Fruit fly (Drosophila melanogaster) whole organism, embryonic: Measurements from ENCODE around the gene Lcp65Ab1.

Experiments
- Aef1 ChIP-seq: fragments of 200-800 bp; sonication (Bioruptor generic); IDR thresholded peaks from 3 replicates; pipeline ENCODE4 v1.3.6; 2022; ENCODE audit warnings: missing biosample characterization, missing genetic modification characterization
- Antp ChIP-seq: fragments of 200-800 bp; sonication (Bioruptor generic); optimal IDR thresholded peaks from 3 replicates; lab custom pipeline; 2016; ENCODE audit warnings: missing biosample characterization, missing genetic modification characterization
- Asciz ChIP-seq: fragments of 200-800 bp; sonication (Bioruptor generic); optimal IDR thresholded peaks from 2 replicates; lab custom pipeline; 2017; ENCODE audit warnings: missing biosample characterization, mild to moderate bottlenecking, missing genetic modification characterization, missing genetic modification reagents
- CG11504 ChIP-seq: fragments of 200-800 bp; sonication (Bioruptor generic); optimal IDR thresholded peaks from 3 replicates; lab custom pipeline; 2019; ENCODE audit warnings: missing biosample characterization, mild to moderate bottlenecking, missing genetic modification characterization, moderate library complexity
- CG13775 ChIP-seq: fragments of 200-800 bp; sonication (Bioruptor generic); optimal IDR thresholded peaks from 3 replicates; lab custom pipeline; 2017; ENCODE audit warnings: missing biosample characterization, mild to moderate bottlenecking, missing genetic modification characterization
- CG13894 ChIP-seq: fragments of 200-800 bp; sonication (Bioruptor generic); optimal IDR thresholded peaks from 3 replicates; lab custom pipeline; 2018; ENCODE audit warnings: missing biosample characterization, mild to moderate bottlenecking, missing genetic modification characterization, moderate library complexity
- CG15601 ChIP-seq: fragments of 200-800 bp; sonication (Bioruptor generic); optimal IDR thresholded peaks from 3 replicates; lab custom pipeline; 2019; ENCODE audit warnings: missing biosample characterization, mild to moderate bottlenecking, missing genetic modification characterization, moderate library complexity
- CG17186 ChIP-seq: fragments of 200-800 bp; sonication (Bioruptor generic); optimal IDR thresholded peaks from 3 replicates; lab custom pipeline; 2017; ENCODE audit warnings: missing biosample characterization, missing genetic modification reagents, missing genetic modification characterization
- CG17612 ChIP-seq: fragments of 200-800 bp; sonication (Bioruptor generic); IDR thresholded peaks from 2 replicates; pipeline ENCODE4 v1.3.6; 2022; ENCODE audit warnings: missing biosample characterization, missing genetic modification characterization
- CG2678 ChIP-seq: fragments of 200-800 bp; sonication (Bioruptor generic); optimal IDR thresholded peaks from 3 replicates; lab custom pipeline; 2019; ENCODE audit warnings: missing biosample characterization, mild to moderate bottlenecking, missing genetic modification characterization, moderate library complexity
- CG30403 ChIP-seq: fragments of 200-800 bp; sonication (Bioruptor generic); optimal IDR thresholded peaks from 3 replicates; lab custom pipeline; 2016; ENCODE audit warnings: missing biosample characterization, missing genetic modification characterization
- CG33557 ChIP-seq: fragments of 200-800 bp; sonication (Bioruptor generic); optimal IDR thresholded peaks from 2 replicates; lab custom pipeline; 2019; ENCODE audit warnings: missing biosample characterization, mild to moderate bottlenecking, missing genetic modification characterization, moderate library complexity
- CG4328 ChIP-seq: fragments of 200-800 bp; sonication (Bioruptor generic); optimal IDR thresholded peaks from 3 replicates; lab custom pipeline; 2017; ENCODE audit warnings: missing biosample characterization, missing genetic modification reagents, missing genetic modification characterization
- CG4404 ChIP-seq: fragments of 200-800 bp; sonication (Bioruptor generic); IDR thresholded peaks from 2 replicates; pipeline ENCODE4 v1.3.6; 2022; ENCODE audit warnings: missing biosample characterization, missing genetic modification characterization
- CG7556 ChIP-seq: fragments of 200-800 bp; sonication (Bioruptor generic); optimal IDR thresholded peaks from 2 replicates; lab custom pipeline; 2017; ENCODE audit warnings: missing biosample characterization, mild to moderate bottlenecking, missing genetic modification characterization
- CG7839 ChIP-seq: fragments of 200-800 bp; sonication (Bioruptor generic); optimal IDR thresholded peaks from 3 replicates; lab custom pipeline; 2018; ENCODE audit warnings: missing biosample characterization, mild to moderate bottlenecking, missing genetic modification characterization, moderate library complexity
- CG7987 ChIP-seq: fragments of 200-800 bp; sonication (Bioruptor generic); optimal IDR thresholded peaks from 2 replicates; lab custom pipeline; 2018; ENCODE audit warnings: missing biosample characterization, mild to moderate bottlenecking, missing genetic modification characterization, moderate library complexity
- CG8924 ChIP-seq: fragments of 200-800 bp; optimal IDR thresholded peaks from 3 replicates; lab custom pipeline; 2019; ENCODE audit warnings: missing biosample characterization, mild to moderate bottlenecking, missing genetic modification characterization, moderate library complexity
- CG9727 ChIP-seq: fragments of 200-800 bp; sonication (Bioruptor generic); optimal IDR thresholded peaks from 3 replicates; lab custom pipeline; 2017; ENCODE audit warnings: missing biosample characterization, mild to moderate bottlenecking, missing genetic modification characterization
- CG9932 ChIP-seq: fragments of 200-800 bp; sonication (Bioruptor generic); IDR thresholded peaks from 2 replicates; pipeline ENCODE4 v1.3.6; 2022; ENCODE audit warnings: missing biosample characterization, missing genetic modification characterization
- CHES-1-like ChIP-seq: fragments of 200-800 bp; sonication (Bioruptor generic); optimal IDR thresholded peaks from 2 replicates; lab custom pipeline; 2016; ENCODE audit warnings: missing biosample characterization, missing genetic modification characterization
- Dad ChIP-seq: fragments of 200-800 bp; sonication (Bioruptor generic); optimal IDR thresholded peaks from 3 replicates; lab custom pipeline; 2016; ENCODE audit warnings: missing biosample characterization, missing genetic modification characterization
- E2f2 ChIP-seq: fragments of 200-800 bp; sonication (Bioruptor generic); IDR thresholded peaks from 2 replicates; pipeline ENCODE4 v1.3.6; 2022; ENCODE audit warnings: missing biosample characterization, missing genetic modification characterization
- Eip74EF ChIP-seq, 2 experiments: fragments of 200-800 bp in 1 of 2; fragments of >200 bp in 1 of 2; sonication (Bioruptor generic) in 1 of 2; optimal IDR thresholded peaks; 2 replicates each; lab custom pipeline; 2017 to 2019; ENCODE audit warnings: missing biosample characterization in 2 of 2, missing genetic modification characterization in 2 of 2, mild to moderate bottlenecking in 1 of 2, moderate library complexity in 1 of 2
- Ets65A ChIP-seq: fragments of 200-800 bp; sonication (Bioruptor generic); peaks from one replicate; lab custom pipeline; 2016; ENCODE audit warnings: missing biosample characterization, missing genetic modification characterization
- Gsc ChIP-seq: fragments of 200-800 bp; sonication (Bioruptor generic); IDR thresholded peaks from 2 replicates; pipeline ENCODE4 v1.3.6; 2022; ENCODE audit warnings: missing biosample characterization, missing genetic modification characterization
- Med ChIP-seq: fragments of 200-800 bp; sonication (Bioruptor generic); peaks from one replicate; lab custom pipeline; 2016; ENCODE audit warnings: missing biosample characterization, missing genetic modification characterization, mild to moderate bottlenecking, inconsistent platforms, moderate library complexity
- Oli ChIP-seq: fragments of 200-800 bp; sonication (Bioruptor generic); optimal IDR thresholded peaks from 2 replicates; lab custom pipeline; 2018; ENCODE audit warnings: missing biosample characterization, mild to moderate bottlenecking, missing genetic modification characterization, moderate library complexity
- Ptx1 ChIP-seq: fragments of 200-800 bp; sonication (Bioruptor generic); IDR thresholded peaks from 2 replicates; pipeline ENCODE4 v1.3.6; 2022; ENCODE audit warnings: missing biosample characterization, missing genetic modification characterization
- Scr ChIP-seq: fragments of 200-800 bp; sonication (Bioruptor generic); IDR thresholded peaks from 2 replicates; pipeline ENCODE4 v1.3.6; 2022; ENCODE audit warnings: missing biosample characterization, missing genetic modification characterization; ENCODE audit not compliant: partially characterized antibody
- Side ChIP-seq: fragments of 200-800 bp; sonication (Bioruptor generic); optimal IDR thresholded peaks from 2 replicates; lab custom pipeline; 2016; ENCODE audit warnings: missing biosample characterization, missing genetic modification characterization
- chinmo ChIP-seq: fragments of 200-800 bp; sonication (Bioruptor generic); IDR thresholded peaks from 4 replicates; pipeline ENCODE4 v1.3.6; 2022; ENCODE audit warnings: missing biosample characterization, missing genetic modification characterization; ENCODE audit not compliant: partially characterized antibody
- crol ChIP-seq: fragments of 200-800 bp; sonication (Bioruptor generic); IDR thresholded peaks from 2 replicates; pipeline ENCODE4 v1.3.6; 2022; ENCODE audit warnings: missing biosample characterization, missing genetic modification characterization
- dmrt99B ChIP-seq: fragments of 200-800 bp; sonication (Bioruptor generic); optimal IDR thresholded peaks from 2 replicates; lab custom pipeline; 2018; ENCODE audit warnings: missing biosample characterization, mild to moderate bottlenecking, missing genetic modification characterization, moderate library complexity
- dysf ChIP-seq: fragments of 200-800 bp; sonication (Bioruptor generic); IDR thresholded peaks from 3 replicates; pipeline ENCODE4 v1.3.6; 2022; ENCODE audit warnings: missing biosample characterization, missing genetic modification characterization
- gfzf ChIP-seq: fragments of 200-800 bp; sonication (Bioruptor generic); optimal IDR thresholded peaks from 2 replicates; lab custom pipeline; 2016; ENCODE audit warnings: missing biosample characterization, mild to moderate bottlenecking, missing genetic modification characterization, moderate library complexity
- grau ChIP-seq: fragments of 200-800 bp; optimal IDR thresholded peaks from 3 replicates; lab custom pipeline; 2019; ENCODE audit warnings: missing biosample characterization, mild to moderate bottlenecking, missing genetic modification characterization, moderate library complexity
- knrl ChIP-seq: fragments of 200-800 bp; sonication (Bioruptor generic); IDR thresholded peaks from 3 replicates; pipeline ENCODE4 v1.3.6; 2022; ENCODE audit warnings: missing biosample characterization, missing genetic modification characterization; ENCODE audit not compliant: partially characterized antibody
- nerfin-1 ChIP-seq: fragments of 200-800 bp; sonication (Bioruptor generic); optimal IDR thresholded peaks from 3 replicates; lab custom pipeline; 2019; ENCODE audit warnings: missing biosample characterization, mild to moderate bottlenecking, missing genetic modification characterization, moderate library complexity
- nom ChIP-seq: fragments of 200-800 bp; sonication (Bioruptor generic); optimal IDR thresholded peaks from 2 replicates; lab custom pipeline; 2017; ENCODE audit warnings: missing biosample characterization, missing genetic modification characterization, mild to moderate bottlenecking, moderate library complexity, missing genetic modification reagents
- odd ChIP-seq: fragments of 200-800 bp; sonication (Bioruptor generic); optimal IDR thresholded peaks from 2 replicates; lab custom pipeline; 2017; ENCODE audit warnings: missing biosample characterization, mild to moderate bottlenecking, missing genetic modification characterization
- onecut ChIP-seq: fragments of 200-800 bp; sonication (Bioruptor generic); IDR thresholded peaks from 2 replicates; pipeline ENCODE4 v1.3.6; 2022; ENCODE audit warnings: missing biosample characterization, missing genetic modification characterization
- pros ChIP-seq: fragments of 200-800 bp; sonication (Bioruptor generic); optimal IDR thresholded peaks from 3 replicates; lab custom pipeline; 2019; ENCODE audit warnings: missing biosample characterization, mild to moderate bottlenecking, missing genetic modification characterization, moderate library complexity
- row ChIP-seq: fragments of 200-800 bp; sonication (Bioruptor generic); IDR thresholded peaks from 3 replicates; pipeline ENCODE4 v1.3.6; 2022; ENCODE audit warnings: missing biosample characterization, missing genetic modification characterization
- sd ChIP-seq: fragments of 200-800 bp; sonication (Bioruptor generic); optimal IDR thresholded peaks from 3 replicates; lab custom pipeline; 2018; ENCODE audit warnings: missing biosample characterization, mild to moderate bottlenecking, missing genetic modification characterization, moderate library complexity
- slbo ChIP-seq: fragments of 200-800 bp; sonication (Bioruptor generic); IDR thresholded peaks from 2 replicates; pipeline ENCODE4 v1.3.6; 2022; ENCODE audit warnings: missing biosample characterization, missing genetic modification characterization
- tgo ChIP-seq: fragments of 200-800 bp; sonication (Bioruptor generic); IDR thresholded peaks from 3 replicates; pipeline ENCODE4 v1.3.6; 2022; ENCODE audit warnings: missing biosample characterization, missing genetic modification characterization
- tna ChIP-seq: fragments of 200-800 bp; sonication (Bioruptor generic); IDR thresholded peaks from 2 replicates; pipeline ENCODE4 v1.3.6; 2022; ENCODE audit warnings: missing biosample characterization, missing genetic modification characterization; ENCODE audit not compliant: partially characterized antibody
- unpg ChIP-seq: fragments of 200-800 bp; sonication (Bioruptor generic); optimal IDR thresholded peaks from 3 replicates; lab custom pipeline; 2018; ENCODE audit warnings: missing biosample characterization, mild to moderate bottlenecking, missing genetic modification characterization, moderate library complexity

Lcp65Ab1 gene

DNA sequence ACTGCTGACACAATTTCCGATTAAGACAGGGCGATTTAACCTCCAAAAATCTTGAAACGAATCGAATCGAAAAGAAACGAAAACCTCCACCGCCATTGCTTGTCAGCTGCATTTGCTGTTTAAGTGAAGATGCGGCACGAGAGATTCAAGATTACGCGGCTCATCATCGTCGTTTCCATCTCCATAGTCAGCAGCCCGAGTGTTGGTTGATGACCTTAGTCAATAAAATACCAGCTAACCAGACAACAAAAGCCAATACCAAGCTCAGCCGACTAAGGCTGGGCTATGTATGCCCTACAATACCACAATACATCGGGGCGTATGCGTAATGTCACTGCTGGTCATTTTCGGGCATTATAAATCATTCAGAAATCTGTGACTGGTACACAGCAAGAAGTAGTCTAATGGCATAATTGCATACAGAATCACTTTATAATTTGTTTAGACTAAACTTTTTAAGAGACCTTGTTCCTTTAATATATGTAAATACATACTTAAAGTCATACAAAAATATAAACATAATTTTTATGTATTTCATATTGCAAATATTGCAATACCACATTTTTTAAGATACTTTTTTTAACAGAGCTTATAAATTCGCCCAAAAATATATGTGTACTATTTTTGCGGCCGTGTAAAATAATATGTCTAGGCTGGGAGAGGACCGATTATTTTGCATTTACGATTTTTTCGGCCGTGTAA lies 8.4 kb upstream of the Lcp65Ab1 start (continued):
- TF ChIP-seq CG9932 (GFP tag; lab: Robert Waterston, UW) (peak; percentile 39; the same call in 1 of the 2 replicates), Oli (tag; lab: Kevin White, UChicago) (peak; percentile 33), nerfin-1 (no peak), CG11504 (tag; lab: Kevin White, UChicago) (peak; percentile 27), CG30403 (GFP tag; lab: Kevin White, UChicago) (peak; percentile 2), tna (no peak), row (GFP tag; lab: Robert Waterston, UW) (0 out of 3 replicates have a peak, but pooled peaks have one; percentile 22), CG4328 (no peak), Ptx1 (GFP tag; lab: Robert Waterston, UW) (peak; percentile 26; the same call in 1 of the 2 replicates), odd (GFP tag; lab: Kevin White, UChicago) (no peak), Scr (GFP tag; lab: Robert Waterston, UW) (no peak), dmrt99B (tag; lab: Kevin White, UChicago) (peak; percentile 18), CG9727 (GFP tag; lab: Kevin White, UChicago) (no peak), CG15601 (tag; lab: Kevin White, UChicago) (no peak), CG13775 (GFP tag; lab: Kevin White, UChicago) (no peak), grau (tag; lab: Kevin White, UChicago) (peak; percentile 20), Dad (no peak), Aef1 (no peak), CG2678 (tag; lab: Kevin White, UChicago) (peak; percentile 21), Antp (GFP tag; lab: Kevin White, UChicago) (no peak), slbo (GFP tag; lab: Robert Waterston, UW) (0 out of 2 replicates have a peak, but pooled peaks have one; percentile 10), chinmo (peak; percentile 82; the same call in 2 of the 4 replicates), CG4404 (no peak), CG7987 (GFP tag; lab: Kevin White, UChicago) (no peak), CG17612 (GFP tag; lab: Robert Waterston, UW) (no peak), unpg (GFP tag; lab: Kevin White, UChicago) (peak; percentile 0), CG13894 (tag; lab: Kevin White, UChicago) (no peak), CG8924 (tag; lab: Kevin White, UChicago) (no peak), E2f2 (no peak), gfzf (no peak), Asciz (GFP tag; lab: Kevin White, UChicago) (no peak), tgo (peak; percentile 14; the same call in 1 of the 3 replicates), CHES-1-like (GFP tag; lab: Kevin White, UChicago) (no peak), knrl (GFP tag; lab: Robert Waterston, UW) (no peak), sd (tag; lab: Kevin White, UChicago) (peak; percentile 12), dysf (GFP tag; lab: Robert Waterston, UW) (peak; percentile 45; the same call in 1 of the 3 replicates), Side (GFP tag; lab: Kevin White, UChicago) (no peak), Gsc (no peak), Ets65A (GFP tag; lab: Kevin White, UChicago) (peak; percentile 7), CG17186 (GFP tag; lab: Kevin White, UChicago) (no peak), Med (peak; percentile 8), CG33557 (GFP tag; lab: Kevin White, UChicago) (no peak), CG7556 (peak; percentile 10), nom (no peak), CG7839 (peak; percentile 33), crol (no peak), onecut (no peak), Eip74EF (GFP tag; optimal IDR thresholded peaks at IDR 0.05; lab: Kevin White, UChicago) (no peak), pros (GFP tag; lab: Kevin White, UChicago) (peak; percentile 19)
